Worm (Caenorhabditis elegans): ENCODE measurements around the gene ZC21.8.
A peak's percentile ranks its signal among the peaks of the same experiment; 100 is the strongest.

The ZC21.8 gene

ce11 chrIII:8509644-8510393, 10.0 kb downstream of the ZC21.8 start:
- 0 out of 2 replicates have a peak, but pooled peaks have one; percentile 8 for TF ChIP-seq set-16 (GFP tag; IDR thresholded peaks at IDR 0.05)
- no peak for TF ChIP-seq nhr-42 (GFP tag; IDR thresholded peaks at IDR 0.05)
- no peak for TF ChIP-seq madf-5 (GFP tag; IDR thresholded peaks at IDR 0.05)
- peak in 1 of 2 experiments; percentile 4 for TF ChIP-seq lsy-2 (tag; optimal IDR thresholded peaks at IDR 0.05)
- TF ChIP-seq ctbp-1 (GFP tag; IDR thresholded peaks at IDR 0.05), result peak; percentile 19; the same call in 1 of the 2 replicates
- TF ChIP-seq fkh-10 (GFP tag; optimal IDR thresholded peaks at IDR 0.05), result peak; percentile 83
- TF ChIP-seq nhr-28 (tag; optimal IDR thresholded peaks at IDR 0.05), result no peak
- no peak for TF ChIP-seq ZK546.5 (tag; optimal IDR thresholded peaks at IDR 0.05)
- peak; percentile 38 for TF ChIP-seq mep-1 (tag; optimal IDR thresholded peaks at IDR 0.05)
- peak; percentile 29 for TF ChIP-seq rbr-2 (tag; optimal IDR thresholded peaks at IDR 0.05)
- no peak for TF ChIP-seq cey-2 (tag; optimal IDR thresholded peaks at IDR 0.05; ENCODE audit: borderline replicate concordance, insufficient read depth)
- no peak for TF ChIP-seq F26F4.8 (GFP tag; conservative IDR thresholded peaks at IDR 0.05)
- peak; percentile 55 for TF ChIP-seq F37D6.2 (tag; optimal IDR thresholded peaks at IDR 0.05)
- TF ChIP-seq zip-2 (tag; optimal IDR thresholded peaks at IDR 0.05), result no peak
- TF ChIP-seq aha-1 (tag), result peak; percentile 76

ce11 chrIII:8509218-8509617, 10.6 kb downstream of the ZC21.8 start:
- TF ChIP-seq nhr-25 (tag; optimal IDR thresholded peaks at IDR 0.05; ENCODE audit: borderline replicate concordance, insufficient read depth), result no peak
- no peak for TF ChIP-seq spr-3 (GFP tag; optimal IDR thresholded peaks at IDR 0.05)
- no peak for TF ChIP-seq madf-9 (GFP tag; conservative IDR thresholded peaks at IDR 0.05)
- no peak for TF ChIP-seq F49E8.2 (tag; optimal IDR thresholded peaks at IDR 0.05; ENCODE audit: borderline replicate concordance)
- TF ChIP-seq ceh-28 (tag; optimal IDR thresholded peaks at IDR 0.05), result no peak
- TF ChIP-seq skn-1 (tag; optimal IDR thresholded peaks at IDR 0.05), result no peak
- no peak for TF ChIP-seq Y5F2A.4 (GFP tag; optimal IDR thresholded peaks at IDR 0.05)
- no peak for TF ChIP-seq ZK337.2 (GFP tag; IDR thresholded peaks at IDR 0.05)
- no peak for TF ChIP-seq fos-1 (tag; optimal IDR thresholded peaks at IDR 0.05)
- no peak for TF ChIP-seq spr-1 (tag; optimal IDR thresholded peaks at IDR 0.05)
- TF ChIP-seq egl-43 (GFP tag; IDR thresholded peaks at IDR 0.05), result no peak
- no peak for TF ChIP-seq nhr-41 (GFP tag; IDR thresholded peaks at IDR 0.05)
- TF ChIP-seq mxl-3 (GFP tag; optimal IDR thresholded peaks at IDR 0.05), result no peak
- no peak for TF ChIP-seq D1046.2 (GFP tag; IDR thresholded peaks at IDR 0.05)
- no peak for TF ChIP-seq daf-12 (tag; optimal IDR thresholded peaks at IDR 0.05)
- TF ChIP-seq nhr-48 (tag; optimal IDR thresholded peaks at IDR 0.05), result no peak

ce11 chrIII:8506348-8506747, 13.4 kb downstream of the ZC21.8 start:
- TF ChIP-seq vab-7 (GFP tag; IDR thresholded peaks at IDR 0.05) (no peak), hlh-11 (tag; optimal IDR thresholded peaks at IDR 0.05) (peak; percentile 15), aly-2 (tag; optimal IDR thresholded peaks at IDR 0.05) (no peak), daf-16 (GFP tag; optimal IDR thresholded peaks at IDR 0.05) (no peak), daf-16 (tag; optimal IDR thresholded peaks at IDR 0.05) (peak; percentile 77), Y48G9A.11 (GFP tag; IDR thresholded peaks at IDR 0.05) (no peak), dmd-8 (GFP tag; IDR thresholded peaks at IDR 0.05) (no peak), nhr-111 (GFP tag; optimal IDR thresholded peaks at IDR 0.05) (no peak), R02D3.7 (tag; optimal IDR thresholded peaks at IDR 0.05) (no peak), ZK546.5 (tag; optimal IDR thresholded peaks at IDR 0.05) (no peak), unc-130 (GFP tag; optimal IDR thresholded peaks at IDR 0.05) (no peak), mes-2 (tag; optimal IDR thresholded peaks at IDR 0.05; ENCODE audit: poor library complexity, severe bottlenecking) (peak; percentile 35), pqm-1 (tag; optimal IDR thresholded peaks at IDR 0.05) (peak; percentile 50), ceh-62 (tag; optimal IDR thresholded peaks at IDR 0.05) (no peak), nhr-28 (tag; optimal IDR thresholded peaks at IDR 0.05) (peak; percentile 12), madf-5 (GFP tag; IDR thresholded peaks at IDR 0.05) (no peak), egl-27 (tag; optimal IDR thresholded peaks at IDR 0.05) (no peak), zip-2 (tag; optimal IDR thresholded peaks at IDR 0.05) (no peak), spr-3 (GFP tag; optimal IDR thresholded peaks at IDR 0.05) (no peak), daf-12 (tag; optimal IDR thresholded peaks at IDR 0.05) (no peak), zip-11 (GFP tag; IDR thresholded peaks at IDR 0.05) (no peak), Y75B8A.6 (GFP tag; IDR thresholded peaks at IDR 0.05) (no peak)
